ENCODE assay signal across 5 fruit fly cellular contexts in genomic region chr3L:1890941-1891340, dm6.
TF ChIP-seq lines count a peak whose summit lies in the region.

No protein-coding gene starts in this region.

- TF ChIP-seq CTCF in S2 (optimal IDR thresholded peaks at IDR 0.05; lab: Kevin White, UChicago), result peak; percentile 59 to 73
- TF ChIP-seq CTCF in whole organism, embryonic (GFP tag; optimal IDR thresholded peaks at IDR 0.05; lab: Kevin White, UChicago), result peak; percentile 82

TF ChIP-seq in whole organism, 6 proteins besides CTCF, POLR2A, EP300 and RAD21:
- TF ChIP-seq CG8478 (optimal IDR thresholded peaks at IDR 0.05; lab: Kevin White, UChicago), result peak; percentile 36
- no peak for TF ChIP-seq usp (GFP tag; optimal IDR thresholded peaks at IDR 0.05; lab: Kevin White, UChicago)
TF ChIP-seq in whole organism: peak in this region for 1.

TF ChIP-seq in whole organism, embryonic, 481 proteins besides CTCF, POLR2A, EP300 and RAD21 (continues in another document):
- no peak for TF ChIP-seq CG11093 (GFP tag; IDR thresholded peaks at IDR 0.05; lab: Robert Waterston, UW)
- TF ChIP-seq stwl (tag; optimal IDR thresholded peaks at IDR 0.05; lab: Kevin White, UChicago), result peak; percentile 55
- 0 out of 4 replicates have a peak, but pooled peaks have one; percentile 46 for TF ChIP-seq chinmo (GFP tag; IDR thresholded peaks at IDR 0.05; lab: Robert Waterston, UW; ENCODE audit: partially characterized antibody)
- peak; percentile 20 for TF ChIP-seq CG10979 (tag; optimal IDR thresholded peaks at IDR 0.05; lab: Kevin White, UChicago)
- TF ChIP-seq Opbp (GFP tag; IDR thresholded peaks at IDR 0.05; lab: Robert Waterston, UW; ENCODE audit: partially characterized antibody), result peak; percentile 21; the same call in 1 of the 3 replicates
- no peak for TF ChIP-seq Nf-YC (tag; optimal IDR thresholded peaks at IDR 0.05; lab: Kevin White, UChicago)
- peak; percentile 51; the same call in 1 of the 3 replicates for TF ChIP-seq row (GFP tag; IDR thresholded peaks at IDR 0.05; lab: Robert Waterston, UW)
- TF ChIP-seq CG16813 (GFP tag; IDR thresholded peaks at IDR 0.05; lab: Robert Waterston, UW; ENCODE audit: partially characterized antibody), result 0 out of 3 replicates have a peak, but pooled peaks have one; percentile 39
- TF ChIP-seq pnt (GFP tag; optimal IDR thresholded peaks at IDR 0.05; lab: Kevin White, UChicago), result no peak
- TF ChIP-seq ash1 (GFP tag; optimal IDR thresholded peaks at IDR 0.05; lab: Kevin White, UChicago), result no peak
- no peak for TF ChIP-seq Deaf1 (tag; optimal IDR thresholded peaks at IDR 0.05; lab: Kevin White, UChicago)
- no peak for TF ChIP-seq CG10959 (GFP tag; IDR thresholded peaks at IDR 0.05; lab: Robert Waterston, UW)
- no peak for TF ChIP-seq unpg (GFP tag; optimal IDR thresholded peaks at IDR 0.05; lab: Kevin White, UChicago)
- peak; percentile 1 for TF ChIP-seq Hmr (GFP tag; optimal IDR thresholded peaks at IDR 0.05; lab: Kevin White, UChicago)
- TF ChIP-seq vfl (GFP tag; optimal IDR thresholded peaks at IDR 0.05; lab: Kevin White, UChicago), result no peak
- no peak for TF ChIP-seq fru (optimal IDR thresholded peaks at IDR 0.05; lab: Kevin White, UChicago)
- TF ChIP-seq nerfin-1 (tag; optimal IDR thresholded peaks at IDR 0.05; lab: Kevin White, UChicago), result no peak
- no peak for TF ChIP-seq ato (GFP tag; IDR thresholded peaks at IDR 0.05; lab: Robert Waterston, UW; ENCODE audit: partially characterized antibody)
- peak; percentile 43; the same call in 1 of the 2 replicates for TF ChIP-seq vvl (GFP tag; IDR thresholded peaks at IDR 0.05; lab: Robert Waterston, UW)
- TF ChIP-seq otp (GFP tag; IDR thresholded peaks at IDR 0.05; lab: Robert Waterston, UW), result peak; percentile 38; the same call in 1 of the 3 replicates
- TF ChIP-seq CG15514 (GFP tag; optimal IDR thresholded peaks at IDR 0.05; lab: Kevin White, UChicago), result peak; percentile 38
- TF ChIP-seq ci (GFP tag; IDR thresholded peaks at IDR 0.05; lab: Robert Waterston, UW), result 0 out of 3 replicates have a peak, but pooled peaks have one; percentile 5
- peak; percentile 39 for TF ChIP-seq onecut (GFP tag; IDR thresholded peaks at IDR 0.05; lab: Robert Waterston, UW)
- no peak for TF ChIP-seq CG5180 (GFP tag; optimal IDR thresholded peaks at IDR 0.05; lab: Kevin White, UChicago)
- TF ChIP-seq CG3847 (GFP tag; IDR thresholded peaks at IDR 0.05; lab: Robert Waterston, UW), result peak; percentile 26; the same call in 1 of the 2 replicates
- no peak for TF ChIP-seq Lpt (GFP tag; optimal IDR thresholded peaks at IDR 0.05; lab: Kevin White, UChicago)
- no peak for TF ChIP-seq stc (GFP tag; IDR thresholded peaks at IDR 0.05; lab: Robert Waterston, UW)

TF ChIP-seq in whole organism, pupa, 21 proteins besides CTCF, POLR2A, EP300 and RAD21:
- TF ChIP-seq CG10348 (GFP tag; IDR thresholded peaks at IDR 0.05; lab: Robert Waterston, UW) (no peak), D1 (tag; optimal IDR thresholded peaks at IDR 0.05; lab: Kevin White, UChicago) (no peak), Ets98B (GFP tag; IDR thresholded peaks at IDR 0.05; lab: Robert Waterston, UW) (no peak), CG17806 (tag; optimal IDR thresholded peaks at IDR 0.05; lab: Kevin White, UChicago) (no peak), rn (GFP tag; IDR thresholded peaks at IDR 0.05; lab: Robert Waterston, UW) (no peak), CG4496 (GFP tag; IDR thresholded peaks at IDR 0.05; lab: Robert Waterston, UW) (peak; percentile 25; the same call in 1 of the 3 replicates)

TF ChIP-seq in whole organism, wandering third instar larva, 38 proteins besides CTCF, POLR2A, EP300 and RAD21:
- TF ChIP-seq Abd-B (GFP tag; optimal IDR thresholded peaks at IDR 0.05; lab: Kevin White, UChicago) (no peak), fru (GFP tag; optimal IDR thresholded peaks at IDR 0.05; lab: Kevin White, UChicago) (no peak), woc (GFP tag; optimal IDR thresholded peaks at IDR 0.05; lab: Kevin White, UChicago) (no peak), Myc (optimal IDR thresholded peaks at IDR 0.05; lab: Kevin White, UChicago) (peak; percentile 60), dmrt93B (GFP tag; optimal IDR thresholded peaks at IDR 0.05; lab: Kevin White, UChicago) (no peak), OdsH (GFP tag; optimal IDR thresholded peaks at IDR 0.05; lab: Kevin White, UChicago) (no peak), Dif (GFP tag; optimal IDR thresholded peaks at IDR 0.05; lab: Kevin White, UChicago; ENCODE audit: partially characterized antibody) (peak; percentile 60), ey (GFP tag; optimal IDR thresholded peaks at IDR 0.05; lab: Kevin White, UChicago) (no peak), Hr78 (GFP tag; optimal IDR thresholded peaks at IDR 0.05; lab: Kevin White, UChicago) (no peak), brk (GFP tag; optimal IDR thresholded peaks at IDR 0.05; lab: Kevin White, UChicago) (no peak), jim (GFP tag; optimal IDR thresholded peaks at IDR 0.05; lab: Kevin White, UChicago) (no peak), Vsx2 (GFP tag; optimal IDR thresholded peaks at IDR 0.05; lab: Kevin White, UChicago; ENCODE audit: partially characterized antibody) (peak; percentile 2), Jra (GFP tag; optimal IDR thresholded peaks at IDR 0.05; lab: Kevin White, UChicago) (no peak)
